Fruit fly (Drosophila melanogaster): ENCODE data around the gene CG45012.
A peak's percentile ranks its signal among the peaks of the same experiment; 100 is the strongest.

Gene CG45012

DNA sequence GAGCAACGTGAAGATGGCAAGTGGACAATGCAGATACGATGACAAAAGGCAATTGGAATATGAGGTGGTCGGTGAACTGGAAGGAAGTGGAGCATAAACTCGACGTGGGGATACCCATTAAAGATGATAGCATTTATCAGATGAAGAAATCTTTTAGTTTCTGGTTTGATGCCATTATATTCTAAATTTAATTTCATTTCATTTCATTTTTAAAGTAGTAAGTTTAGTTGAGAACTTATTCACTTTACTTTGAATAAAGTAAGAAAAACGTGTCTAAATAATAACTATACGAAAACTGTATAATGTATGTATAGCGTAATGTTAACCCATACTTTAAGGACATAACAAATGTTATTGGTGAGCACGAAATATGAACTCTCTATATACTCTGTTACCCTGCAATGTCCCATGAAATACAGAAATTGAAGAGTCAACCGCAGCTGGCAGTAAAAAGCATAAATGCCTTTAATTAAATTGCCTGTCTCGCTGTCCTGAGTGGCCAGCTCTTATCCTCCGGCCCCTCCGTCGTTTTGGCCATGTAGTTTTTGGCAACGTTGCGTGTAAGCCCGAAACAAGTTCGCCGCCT lies 36.6 kb downstream of the CG45012 start (continued):
- TF ChIP-seq CG1621 (tag; optimal IDR thresholded peaks at IDR 0.05): no peak
- peak; percentile 24 for TF ChIP-seq Sox15 (GFP tag; optimal IDR thresholded peaks at IDR 0.05)
- TF ChIP-seq ss (GFP tag; optimal IDR thresholded peaks at IDR 0.05): peak in 1 of 2 experiments; percentile 56
- no peak for TF ChIP-seq CG15336 (GFP tag; IDR thresholded peaks at IDR 0.05)
- peak; percentile 74 for TF ChIP-seq topi (GFP tag; optimal IDR thresholded peaks at IDR 0.05)
- peak; percentile 59 for TF ChIP-seq CG3919 (GFP tag; optimal IDR thresholded peaks at IDR 0.05)
- no peak for TF ChIP-seq CG4318 (GFP tag; optimal IDR thresholded peaks at IDR 0.05)
- TF ChIP-seq Eip75B (GFP tag; optimal IDR thresholded peaks at IDR 0.05): peak; percentile 43
- peak; percentile 41 for TF ChIP-seq acj6 (GFP tag; optimal IDR thresholded peaks at IDR 0.05)
- TF ChIP-seq CG10631 (GFP tag; optimal IDR thresholded peaks at IDR 0.05): peak; percentile 32
- TF ChIP-seq Hr4 (GFP tag; optimal IDR thresholded peaks at IDR 0.05): no peak
- TF ChIP-seq Gug (GFP tag; IDR thresholded peaks at IDR 0.05): no peak
- no peak for TF ChIP-seq CG6163 (GFP tag; IDR thresholded peaks at IDR 0.05)
- TF ChIP-seq CG6276 (GFP tag; optimal IDR thresholded peaks at IDR 0.05): no peak
- no peak for TF ChIP-seq Lpt (GFP tag; optimal IDR thresholded peaks at IDR 0.05)
- peak; percentile 83 for TF ChIP-seq svp (GFP tag)
- no peak for TF ChIP-seq esn (GFP tag; optimal IDR thresholded peaks at IDR 0.05)

dm6 chr2L:11874232-11874765 lies 39.9 kb downstream of the CG45012 start:
- TF ChIP-seq eg (GFP tag; IDR thresholded peaks at IDR 0.05): 0 out of 3 replicates have a peak, but pooled peaks have one; percentile 37
- TF ChIP-seq CG8119 (GFP tag; IDR thresholded peaks at IDR 0.05): no peak
- TF ChIP-seq topi (GFP tag; optimal IDR thresholded peaks at IDR 0.05): no peak
- no peak for TF ChIP-seq Ets96B (tag; optimal IDR thresholded peaks at IDR 0.05)
- no peak for TF ChIP-seq Sox14 (GFP tag; optimal IDR thresholded peaks at IDR 0.05)
- peak; percentile 54 for TF ChIP-seq Eip78C (GFP tag)
- no peak for TF ChIP-seq CG9139 (GFP tag; optimal IDR thresholded peaks at IDR 0.05)
- TF ChIP-seq salr (GFP tag; optimal IDR thresholded peaks at IDR 0.05): no peak
- no peak for TF ChIP-seq CG7368 (GFP tag; optimal IDR thresholded peaks at IDR 0.05)
- TF ChIP-seq Eip75B (GFP tag; optimal IDR thresholded peaks at IDR 0.05): no peak
- TF ChIP-seq CG10669 (GFP tag; optimal IDR thresholded peaks at IDR 0.05): no peak
- TF ChIP-seq CG15336 (GFP tag; IDR thresholded peaks at IDR 0.05): peak; percentile 14; the same call in 1 of the 2 replicates

DNA sequence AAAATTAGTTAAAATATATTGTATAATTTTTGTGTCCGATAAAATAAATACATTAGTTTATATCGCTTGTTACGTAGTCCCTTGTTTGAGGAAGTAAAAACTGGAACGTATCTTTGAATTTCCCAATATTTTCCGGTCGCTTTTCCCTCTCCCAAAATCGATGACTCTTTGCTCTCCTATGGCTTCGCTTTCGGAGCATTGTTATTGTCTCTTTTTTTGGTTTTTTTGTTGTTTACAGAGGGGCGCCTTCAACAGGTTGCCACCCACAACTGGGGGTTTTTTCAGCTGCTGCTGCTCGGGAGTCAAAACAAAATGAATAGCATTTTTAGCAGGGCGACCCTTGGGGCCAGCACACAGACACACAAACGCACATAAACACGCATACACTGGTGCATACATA lies 40.5 kb downstream of the CG45012 start:
- TF ChIP-seq CG16779 (tag; optimal IDR thresholded peaks at IDR 0.05) (no peak), CG32006 (GFP tag; optimal IDR thresholded peaks at IDR 0.05) (no peak), Met (GFP tag; optimal IDR thresholded peaks at IDR 0.05) (no peak), vri (GFP tag; optimal IDR thresholded peaks at IDR 0.05) (no peak), CG15336 (GFP tag; IDR thresholded peaks at IDR 0.05) (no peak), net (GFP tag; optimal IDR thresholded peaks at IDR 0.05) (no peak), CG6276 (GFP tag; optimal IDR thresholded peaks at IDR 0.05) (peak; percentile 8), cyc (GFP tag; optimal IDR thresholded peaks at IDR 0.05) (no peak), eg (GFP tag; IDR thresholded peaks at IDR 0.05) (peak; percentile 43; the same call in 1 of the 3 replicates)

DNA sequence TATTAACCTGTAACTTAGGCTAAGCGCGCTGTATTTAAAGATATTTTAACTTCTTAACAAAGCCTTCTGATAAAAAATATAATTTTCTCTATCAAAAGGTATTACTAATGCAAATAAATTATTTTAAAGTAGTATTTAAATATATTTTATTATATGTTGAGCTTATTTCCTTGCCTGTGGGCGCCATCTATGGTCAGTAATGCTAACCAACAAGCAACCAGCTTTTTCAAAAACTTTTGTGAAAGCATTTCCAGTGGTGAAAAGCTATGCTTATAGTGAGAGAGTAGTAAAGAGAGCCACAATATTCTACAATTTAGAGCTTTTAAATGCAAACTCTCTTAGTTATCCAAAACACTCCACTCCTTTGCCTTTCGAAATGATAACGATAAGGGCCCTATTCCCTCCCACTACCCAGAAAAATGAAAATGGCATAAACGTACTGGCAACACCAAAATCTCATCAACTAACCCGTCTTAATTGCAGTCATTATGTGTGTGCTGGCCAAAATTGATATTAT lies 44.5 kb downstream of the CG45012 start:
- TF ChIP-seq Hr39 (GFP tag; optimal IDR thresholded peaks at IDR 0.05): no peak
- no peak for TF ChIP-seq OdsH (GFP tag; optimal IDR thresholded peaks at IDR 0.05)
- TF ChIP-seq CG31627 (GFP tag; optimal IDR thresholded peaks at IDR 0.05): no peak
- no peak for TF ChIP-seq dac (GFP tag; optimal IDR thresholded peaks at IDR 0.05)
- no peak for TF ChIP-seq fd59A (GFP tag; optimal IDR thresholded peaks at IDR 0.05)
- no peak for TF ChIP-seq spab (GFP tag; optimal IDR thresholded peaks at IDR 0.05)
- no peak for TF ChIP-seq CG7368 (GFP tag; optimal IDR thresholded peaks at IDR 0.05)
- no peak for TF ChIP-seq Blimp-1 (GFP tag; optimal IDR thresholded peaks at IDR 0.05)
- no peak for TF ChIP-seq esn (GFP tag; optimal IDR thresholded peaks at IDR 0.05)
- TF ChIP-seq CG6808 (GFP tag; optimal IDR thresholded peaks at IDR 0.05): no peak
- no peak for TF ChIP-seq Hr38 (GFP tag; optimal IDR thresholded peaks at IDR 0.05)
- TF ChIP-seq CG16779 (tag; optimal IDR thresholded peaks at IDR 0.05): no peak
